Worm (Caenorhabditis elegans): Measurements from ENCODE around the gene trcs-2.

trcs-2 gene

DNA sequence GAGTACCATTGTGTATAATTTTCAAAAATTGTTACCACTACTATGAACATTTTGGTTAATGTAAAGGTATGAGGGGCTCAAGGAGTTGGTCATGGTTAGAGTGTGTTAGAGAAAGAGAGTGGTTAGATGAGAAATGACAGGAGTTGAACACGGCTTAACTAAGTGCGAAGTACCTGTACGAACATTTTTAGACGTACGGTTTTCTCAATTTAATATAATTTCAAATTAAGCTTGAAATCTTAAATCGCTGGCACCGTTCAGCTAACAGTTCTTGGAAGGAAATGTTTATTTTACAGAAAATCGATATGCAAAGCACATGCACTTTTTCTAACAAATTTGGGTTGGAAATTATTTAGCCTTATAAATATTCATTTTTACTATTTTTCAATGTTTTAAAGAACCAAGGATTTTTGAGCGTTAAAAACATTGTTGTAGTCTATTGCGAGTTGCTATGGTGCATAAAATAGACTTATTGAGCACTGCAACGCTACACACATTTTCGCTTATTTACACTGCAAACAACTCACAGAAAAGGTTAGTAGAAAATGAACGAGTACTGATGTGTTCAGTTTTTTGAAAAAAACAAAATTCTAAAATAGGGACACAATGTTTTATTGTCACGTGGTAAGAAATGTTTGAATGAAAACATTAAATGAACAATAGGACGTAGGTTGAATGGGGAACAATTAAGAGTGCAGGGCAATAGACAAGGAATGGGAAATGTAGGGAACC, 20.5 kb upstream of the trcs-2 start, which contains the start of gene sphk-1:
Gene sphk-1, minus strand, starts transcription at position 51 of the 732 bp plus-strand sequence.
- no peak for TF ChIP-seq T22C8.4 (GFP tag; IDR thresholded peaks at IDR 0.05)
- no peak for TF ChIP-seq flt-1 (GFP tag; IDR thresholded peaks at IDR 0.05)
- no peak for TF ChIP-seq ztf-29 (GFP tag; IDR thresholded peaks at IDR 0.05)
- TF ChIP-seq cog-1 (tag; optimal IDR thresholded peaks at IDR 0.05) = no peak
- TF ChIP-seq ztf-23 (GFP tag; IDR thresholded peaks at IDR 0.05) = no peak
- TF ChIP-seq tab-1 (GFP tag; IDR thresholded peaks at IDR 0.05) = no peak
- no peak for TF ChIP-seq klf-2 (GFP tag; conservative IDR thresholded peaks at IDR 0.05)
- no peak for TF ChIP-seq med-1 (GFP tag; optimal IDR thresholded peaks at IDR 0.05; ENCODE audit: insufficient read depth)

DNA sequence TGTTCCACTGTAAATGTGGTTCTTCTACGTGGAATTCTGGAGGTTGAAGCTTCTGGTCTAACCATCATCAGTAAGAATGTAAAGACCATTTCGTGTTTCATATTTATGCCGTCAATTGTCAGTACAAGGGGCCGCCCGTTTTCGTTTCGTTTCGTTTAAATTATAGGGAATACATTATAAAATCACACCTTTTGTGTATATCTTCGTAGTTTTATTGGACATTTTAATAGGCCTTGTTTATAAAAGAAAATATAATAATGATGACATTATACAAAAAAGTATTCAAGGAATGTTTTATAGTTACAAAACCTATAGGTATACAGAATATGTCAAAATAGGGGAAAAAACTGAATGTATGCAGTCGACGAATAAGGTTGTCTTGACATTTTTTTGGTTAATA, 18.5 kb upstream of the trcs-2 start, which contains the start of gene ceh-7:
Gene ceh-7, minus strand, starts transcription at position 101 of the 400 bp plus-strand sequence.
- TF ChIP-seq ztf-23 (GFP tag; IDR thresholded peaks at IDR 0.05) (no peak), cog-1 (tag; optimal IDR thresholded peaks at IDR 0.05) (no peak), ref-1 (GFP tag; conservative IDR thresholded peaks at IDR 0.05) (no peak)

DNA sequence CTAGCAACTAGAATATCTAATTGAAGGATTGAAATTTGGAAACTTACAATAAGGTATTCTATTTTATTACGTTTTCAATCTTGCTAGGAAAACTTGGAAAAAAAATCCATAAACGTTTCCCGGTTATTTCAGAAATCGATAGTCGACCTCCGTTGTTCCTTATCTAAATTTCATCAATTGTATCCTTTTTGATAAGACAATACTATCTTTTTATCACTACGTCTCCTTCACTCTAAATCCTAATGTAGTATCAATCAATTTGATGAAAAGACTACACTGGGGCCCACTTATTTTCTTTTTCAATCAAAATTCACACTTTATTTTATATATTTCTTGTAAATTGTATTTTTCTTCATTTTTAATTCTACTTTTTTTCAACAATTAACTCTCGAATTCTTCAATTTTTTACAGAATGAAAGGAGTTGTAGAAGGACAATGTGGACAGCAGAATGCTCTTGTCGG, 17.8 kb upstream of the trcs-2 start, which contains the start of gene prx-5:
Gene prx-5, plus strand, starts transcription at position 412 of the 462 bp plus-strand sequence.
- TF ChIP-seq ztf-23 (GFP tag; IDR thresholded peaks at IDR 0.05) (no peak), T22C8.4 (GFP tag; IDR thresholded peaks at IDR 0.05) (no peak), med-1 (GFP tag; optimal IDR thresholded peaks at IDR 0.05; ENCODE audit: insufficient read depth) (no peak), ztf-29 (GFP tag; IDR thresholded peaks at IDR 0.05) (no peak), klf-2 (GFP tag; conservative IDR thresholded peaks at IDR 0.05) (no peak), tab-1 (GFP tag; IDR thresholded peaks at IDR 0.05) (no peak), flt-1 (GFP tag; IDR thresholded peaks at IDR 0.05) (no peak), ref-1 (GFP tag; conservative IDR thresholded peaks at IDR 0.05) (no peak), cog-1 (tag; optimal IDR thresholded peaks at IDR 0.05) (no peak)

DNA sequence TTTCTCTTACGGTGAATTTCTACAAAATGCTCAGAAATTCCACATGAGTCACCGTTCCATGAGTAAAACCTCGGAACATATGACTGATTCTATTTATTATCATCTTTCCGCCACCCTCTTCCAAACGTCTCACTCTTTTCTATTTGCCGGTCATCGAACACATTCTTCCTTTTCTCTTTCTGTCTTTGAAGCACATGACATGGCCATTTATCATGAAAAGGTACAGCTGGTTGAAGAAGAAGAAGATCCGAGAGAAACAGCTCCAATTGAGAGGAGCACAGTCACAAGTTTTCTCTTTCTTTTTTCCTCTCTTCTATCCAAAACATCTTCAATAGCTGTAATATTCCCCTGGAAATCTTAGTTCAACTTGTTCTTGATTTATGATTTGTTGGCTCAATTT, 15.2 kb upstream of the trcs-2 start, which contains the start of gene cup-16:
Gene cup-16, plus strand, starts transcription at position 132 of the 400 bp plus-strand sequence.
- TF ChIP-seq flt-1 (GFP tag; IDR thresholded peaks at IDR 0.05) (no peak), ztf-23 (GFP tag; IDR thresholded peaks at IDR 0.05) (no peak), tab-1 (GFP tag; IDR thresholded peaks at IDR 0.05) (no peak), ztf-29 (GFP tag; IDR thresholded peaks at IDR 0.05) (no peak), ref-1 (GFP tag; conservative IDR thresholded peaks at IDR 0.05) (no peak), med-1 (GFP tag; optimal IDR thresholded peaks at IDR 0.05; ENCODE audit: insufficient read depth) (no peak), T22C8.4 (GFP tag; IDR thresholded peaks at IDR 0.05) (no peak)

DNA sequence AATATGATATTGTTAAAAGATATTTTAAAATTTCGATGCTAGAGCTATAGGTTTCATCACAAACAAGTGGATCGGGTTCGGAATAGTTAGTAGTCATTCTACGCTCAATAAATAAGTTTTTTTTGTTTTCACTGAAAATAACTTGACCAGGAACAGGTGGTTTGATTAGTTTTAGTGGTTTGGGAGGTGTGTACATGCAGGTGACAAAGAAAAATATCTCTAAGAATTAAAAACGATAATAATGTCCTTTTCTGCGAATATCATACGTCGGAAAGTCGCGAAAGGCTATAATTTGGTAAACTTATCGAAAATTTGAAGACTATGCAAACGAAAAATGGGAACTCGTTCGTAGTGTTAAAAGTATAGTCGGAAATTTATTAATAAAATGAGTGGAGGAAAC, 12.0 kb upstream of the trcs-2 start, which contains the start of gene srg-15:
Gene srg-15, minus strand, starts transcription at position 101 of the 400 bp plus-strand sequence.
- TF ChIP-seq ztf-23 (GFP tag; IDR thresholded peaks at IDR 0.05) = no peak
- TF ChIP-seq med-1 (GFP tag; optimal IDR thresholded peaks at IDR 0.05; ENCODE audit: insufficient read depth) = no peak
- no peak for TF ChIP-seq tab-1 (GFP tag; IDR thresholded peaks at IDR 0.05)
- TF ChIP-seq ztf-29 (GFP tag; IDR thresholded peaks at IDR 0.05) = no peak
- TF ChIP-seq cog-1 (tag; optimal IDR thresholded peaks at IDR 0.05) = no peak
- TF ChIP-seq ref-1 (GFP tag; conservative IDR thresholded peaks at IDR 0.05) = no peak
- no peak for TF ChIP-seq klf-2 (GFP tag; conservative IDR thresholded peaks at IDR 0.05)
- no peak for TF ChIP-seq flt-1 (GFP tag; IDR thresholded peaks at IDR 0.05)
- TF ChIP-seq T22C8.4 (GFP tag; IDR thresholded peaks at IDR 0.05) = no peak

DNA sequence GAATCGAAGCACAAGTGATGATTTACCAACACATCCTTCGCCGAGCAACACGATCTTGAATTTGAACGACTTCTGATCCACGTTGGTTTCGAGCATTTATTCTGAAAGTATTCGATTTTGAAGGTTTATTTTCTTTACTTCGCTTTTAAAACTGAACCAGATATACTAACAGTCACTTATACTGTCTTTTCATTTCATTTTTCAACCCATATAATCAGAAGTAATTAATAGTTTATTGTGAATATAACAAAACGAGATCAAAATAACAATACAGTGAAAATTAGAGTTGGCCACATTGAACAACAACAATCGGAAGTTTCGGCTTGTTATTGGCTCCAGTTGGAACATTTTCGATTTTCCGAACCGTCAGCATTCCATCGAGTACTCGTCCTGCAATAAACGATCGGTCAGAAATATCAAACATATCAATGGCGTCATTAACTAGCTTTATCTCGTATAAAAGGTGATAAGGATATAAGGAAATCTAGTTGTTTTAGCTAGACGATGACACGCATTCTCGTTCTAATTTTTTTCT, 7.3 kb upstream of the trcs-2 start, which contains the start of the genes rab-21 and T01B7.13:
Gene rab-21, minus strand, starts transcription at position 101 of the 535 bp plus-strand sequence.
Gene T01B7.13, plus strand, starts transcription at position 485 of the 535 bp plus-strand sequence.
- TF ChIP-seq tab-1 (GFP tag; IDR thresholded peaks at IDR 0.05) (no peak), ztf-29 (GFP tag; IDR thresholded peaks at IDR 0.05) (no peak), T22C8.4 (GFP tag; IDR thresholded peaks at IDR 0.05) (no peak), flt-1 (GFP tag; IDR thresholded peaks at IDR 0.05) (no peak)

DNA sequence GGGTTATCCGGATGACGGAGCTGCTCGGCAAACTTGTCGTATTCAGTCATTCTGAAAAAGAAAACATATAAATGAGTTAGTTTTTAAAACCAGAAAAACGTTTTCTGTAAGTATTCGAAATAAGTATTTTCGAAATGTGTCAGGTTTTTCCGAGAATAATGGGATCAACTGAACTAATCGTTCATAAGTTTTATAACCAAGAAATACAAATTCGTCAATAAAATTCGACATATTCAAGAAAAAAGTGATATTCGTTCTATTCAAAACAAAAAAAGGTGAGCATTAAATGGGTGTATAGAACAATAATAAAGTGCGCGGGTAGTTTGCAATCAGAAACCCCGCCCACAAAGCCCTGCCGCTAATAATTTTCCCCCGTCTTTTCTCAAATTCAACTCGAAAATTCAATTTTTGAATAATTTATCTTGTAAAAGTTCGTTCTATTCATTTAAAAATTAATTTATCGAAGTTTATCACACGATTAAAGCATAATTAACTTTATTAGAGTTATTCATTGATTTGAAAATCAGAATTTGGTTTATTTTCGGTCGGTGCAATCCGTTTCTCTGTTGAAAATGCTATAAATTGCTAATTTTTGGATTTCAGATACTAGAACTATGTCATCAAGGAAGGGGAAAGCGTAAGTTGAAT, 5.9 kb upstream of the trcs-2 start, which contains the start of the genes cyn-11 and T01B7.5:
Gene cyn-11, minus strand, starts transcription at position 51 of the 648 bp plus-strand sequence.
Gene T01B7.5, plus strand, starts transcription at position 598 of the 648 bp plus-strand sequence.
- TF ChIP-seq ztf-29 (GFP tag; IDR thresholded peaks at IDR 0.05) = no peak
- TF ChIP-seq med-1 (GFP tag; optimal IDR thresholded peaks at IDR 0.05; ENCODE audit: insufficient read depth) = peak; percentile 46
- TF ChIP-seq T22C8.4 (GFP tag; IDR thresholded peaks at IDR 0.05) = no peak
- peak; percentile 37 for TF ChIP-seq flt-1 (GFP tag; IDR thresholded peaks at IDR 0.05)
- no peak for TF ChIP-seq klf-2 (GFP tag; conservative IDR thresholded peaks at IDR 0.05)
- peak; percentile 10 for TF ChIP-seq cog-1 (tag; optimal IDR thresholded peaks at IDR 0.05)
- TF ChIP-seq ztf-23 (GFP tag; IDR thresholded peaks at IDR 0.05) = peak; percentile 81
- no peak for TF ChIP-seq ref-1 (GFP tag; conservative IDR thresholded peaks at IDR 0.05)

DNA sequence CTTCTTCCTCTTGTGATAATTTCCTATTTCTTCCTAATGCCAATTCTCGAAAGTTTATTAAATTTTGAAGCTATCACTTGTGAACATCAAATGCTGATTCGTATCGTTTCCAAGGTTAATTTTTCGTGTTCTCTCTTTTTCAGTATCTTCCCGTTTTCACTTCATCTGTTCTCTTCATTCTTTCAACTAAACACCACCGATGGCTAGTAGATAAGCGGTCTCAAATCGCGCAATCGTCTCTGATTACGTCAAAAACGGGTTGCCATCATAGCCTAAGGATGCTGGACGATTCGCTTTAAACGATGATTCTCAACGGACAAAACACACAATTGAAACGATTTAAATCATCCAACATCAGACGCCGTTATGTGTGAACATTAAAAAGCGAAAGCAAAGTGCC, 4.7 kb upstream of the trcs-2 start:
- TF ChIP-seq tab-1 (GFP tag; IDR thresholded peaks at IDR 0.05) (no peak), klf-2 (GFP tag; conservative IDR thresholded peaks at IDR 0.05) (no peak), T22C8.4 (GFP tag; IDR thresholded peaks at IDR 0.05) (no peak), ref-1 (GFP tag; conservative IDR thresholded peaks at IDR 0.05) (no peak), cog-1 (tag; optimal IDR thresholded peaks at IDR 0.05) (no peak), med-1 (GFP tag; optimal IDR thresholded peaks at IDR 0.05; ENCODE audit: insufficient read depth) (no peak), ztf-23 (GFP tag; IDR thresholded peaks at IDR 0.05) (no peak), ztf-29 (GFP tag; IDR thresholded peaks at IDR 0.05) (no peak), flt-1 (GFP tag; IDR thresholded peaks at IDR 0.05) (no peak)

DNA sequence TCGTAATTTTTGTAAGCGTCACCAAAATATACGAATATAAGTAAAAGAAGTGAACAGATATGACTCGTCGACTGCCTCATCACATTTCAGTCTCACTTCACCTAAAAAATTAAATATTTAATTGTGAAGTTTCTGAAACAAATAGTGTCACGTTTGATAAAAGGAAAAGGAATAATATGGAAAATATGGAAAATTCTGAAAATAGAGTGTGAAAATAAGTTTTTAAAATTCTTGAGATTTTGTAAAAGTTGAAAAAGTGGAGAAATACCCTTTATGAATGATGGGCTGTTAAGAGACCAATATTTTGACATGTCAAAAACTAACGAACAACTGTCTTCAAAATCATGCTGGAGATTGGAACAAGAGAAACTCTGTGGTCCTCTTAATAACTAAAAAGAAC, 4.4 kb downstream of the trcs-2 start, which contains the start of gene T01B7.9:
Gene T01B7.9, minus strand, starts transcription at position 101 of the 400 bp plus-strand sequence.
- TF ChIP-seq tab-1 (GFP tag; IDR thresholded peaks at IDR 0.05) = no peak
- TF ChIP-seq cog-1 (tag; optimal IDR thresholded peaks at IDR 0.05) = no peak
- TF ChIP-seq ztf-23 (GFP tag; IDR thresholded peaks at IDR 0.05) = no peak
- TF ChIP-seq klf-2 (GFP tag; conservative IDR thresholded peaks at IDR 0.05) = no peak
- TF ChIP-seq ref-1 (GFP tag; conservative IDR thresholded peaks at IDR 0.05) = no peak
- no peak for TF ChIP-seq T22C8.4 (GFP tag; IDR thresholded peaks at IDR 0.05)
- no peak for TF ChIP-seq flt-1 (GFP tag; IDR thresholded peaks at IDR 0.05)
- no peak for TF ChIP-seq med-1 (GFP tag; optimal IDR thresholded peaks at IDR 0.05; ENCODE audit: insufficient read depth)
- TF ChIP-seq ztf-29 (GFP tag; IDR thresholded peaks at IDR 0.05) = no peak

Data from whole organism, midembryonic.